Fruit fly (Drosophila melanogaster): ENCODE measurements around the gene mnb.

mnb gene

DNA sequence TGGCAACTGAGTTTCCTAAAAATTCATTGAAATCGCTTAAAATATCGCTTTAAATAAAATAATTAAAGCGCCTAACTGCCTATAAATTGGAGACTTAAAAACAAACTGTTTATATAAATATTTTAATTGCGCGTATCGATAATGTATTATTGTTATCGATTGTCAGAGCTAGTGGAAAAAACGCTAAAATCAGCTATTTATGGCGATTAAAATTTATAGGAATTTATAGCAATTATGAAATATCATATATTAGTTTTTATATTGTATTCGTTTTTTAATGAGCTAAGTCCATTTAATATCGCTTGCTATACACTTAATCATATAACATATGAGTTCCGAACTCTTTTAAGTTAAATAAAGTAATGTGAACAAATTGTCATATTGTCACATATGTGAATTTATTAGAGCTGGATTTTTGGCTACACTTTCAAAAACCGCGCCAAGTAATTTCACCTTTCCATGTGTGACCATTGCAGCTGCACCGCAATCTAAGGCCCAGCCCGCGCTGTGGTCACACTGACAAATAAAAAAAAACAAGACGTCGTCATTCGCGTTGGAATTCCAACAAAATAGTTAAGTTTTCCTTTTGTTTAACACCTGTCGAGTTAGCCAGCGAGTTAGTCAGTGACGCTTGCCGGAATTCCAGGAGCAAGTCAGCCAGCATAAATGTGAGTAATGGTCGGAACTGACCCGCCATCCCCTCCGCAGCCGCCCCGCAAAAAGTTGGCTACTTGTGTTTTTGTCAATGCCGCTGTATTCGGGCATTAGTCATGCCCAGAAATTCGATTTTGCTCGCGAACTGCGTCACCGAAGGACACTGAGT lies 20.4 kb upstream of the mnb start, which contains the start of the genes CG7772 and Vps4 (continued):
- TF ChIP-seq CG31441 (GFP tag; IDR thresholded peaks at IDR 0.05) (0 out of 2 replicates have a peak, but pooled peaks have one; percentile 10), Lpt (GFP tag; optimal IDR thresholded peaks at IDR 0.05) (no peak), CG30403 (GFP tag; optimal IDR thresholded peaks at IDR 0.05) (no peak), Trl (optimal IDR thresholded peaks at IDR 0.05) (no peak), Trl (GFP tag; optimal IDR thresholded peaks at IDR 0.05) (no peak), YL-1 (GFP tag; optimal IDR thresholded peaks at IDR 0.05) (peak; percentile 50), Ets65A (GFP tag) (no peak), CG3847 (GFP tag; IDR thresholded peaks at IDR 0.05) (peak; percentile 14; the same call in 1 of the 2 replicates), CG14710 (tag; optimal IDR thresholded peaks at IDR 0.05) (peak; percentile 90), HLH54F (GFP tag; optimal IDR thresholded peaks at IDR 0.05) (peak; percentile 3), sens (GFP tag) (no peak), bsh (GFP tag; optimal IDR thresholded peaks at IDR 0.05) (no peak), Vsx1 (GFP tag; optimal IDR thresholded peaks at IDR 0.05) (no peak), HLH3B (GFP tag; IDR thresholded peaks at IDR 0.05) (no peak), Camta (GFP tag; optimal IDR thresholded peaks at IDR 0.05) (no peak), HHEX (GFP tag; optimal IDR thresholded peaks at IDR 0.05) (no peak), nom (GFP tag; optimal IDR thresholded peaks at IDR 0.05) (peak; percentile 23), row (GFP tag; IDR thresholded peaks at IDR 0.05) (0 out of 3 replicates have a peak, but pooled peaks have one; percentile 22), knrl (GFP tag; IDR thresholded peaks at IDR 0.05; ENCODE audit: partially characterized antibody) (no peak), gfzf (GFP tag; optimal IDR thresholded peaks at IDR 0.05) (peak; percentile 73), shn (GFP tag; optimal IDR thresholded peaks at IDR 0.05) (no peak), CG10959 (GFP tag; IDR thresholded peaks at IDR 0.05) (no peak), D19B (GFP tag; optimal IDR thresholded peaks at IDR 0.05) (no peak), B-H1 (GFP tag; IDR thresholded peaks at IDR 0.05) (no peak), cas (GFP tag; IDR thresholded peaks at IDR 0.05) (no peak), amos (GFP tag; IDR thresholded peaks at IDR 0.05; ENCODE audit: partially characterized antibody) (peak; percentile 14; the same call in 1 of the 2 replicates), CG18011 (GFP tag; optimal IDR thresholded peaks at IDR 0.05) (no peak), CG2120 (GFP tag; optimal IDR thresholded peaks at IDR 0.05) (no peak), BEAF-32 (GFP tag; optimal IDR thresholded peaks at IDR 0.05) (peak; percentile 63), HLHmδ (GFP tag; optimal IDR thresholded peaks at IDR 0.05) (no peak), CG34422 (GFP tag; IDR thresholded peaks at IDR 0.05) (no peak), Abd-B (GFP tag; optimal IDR thresholded peaks at IDR 0.05) (peak; percentile 8), H15 (GFP tag; IDR thresholded peaks at IDR 0.05) (no peak), CG9797 (GFP tag; optimal IDR thresholded peaks at IDR 0.05) (peak; percentile 74), CG7963 (GFP tag; IDR thresholded peaks at IDR 0.05; ENCODE audit: partially characterized antibody) (no peak), CG11695 (GFP tag; IDR thresholded peaks at IDR 0.05) (no peak), ac (GFP tag; optimal IDR thresholded peaks at IDR 0.05) (no peak), crol (GFP tag; IDR thresholded peaks at IDR 0.05) (peak; percentile 78), CG7357 (GFP tag; IDR thresholded peaks at IDR 0.05) (no peak), dpn (GFP tag; optimal IDR thresholded peaks at IDR 0.05) (no peak), lov (optimal IDR thresholded peaks at IDR 0.05) (no peak), lov (GFP tag; IDR thresholded peaks at IDR 0.05) (no peak), luna (GFP tag; optimal IDR thresholded peaks at IDR 0.05) (no peak), CG4424 (GFP tag; optimal IDR thresholded peaks at IDR 0.05) (no peak), Rx (GFP tag; IDR thresholded peaks at IDR 0.05) (no peak), CG13424 (tag; optimal IDR thresholded peaks at IDR 0.05) (no peak), mirr (GFP tag; optimal IDR thresholded peaks at IDR 0.05) (no peak), pum (GFP tag; optimal IDR thresholded peaks at IDR 0.05) (no peak), crp (GFP tag; optimal IDR thresholded peaks at IDR 0.05) (peak in 1 of 2 experiments; percentile 12), CG9609 (GFP tag; optimal IDR thresholded peaks at IDR 0.05) (no peak)

All from whole organism, embryonic.